Worm (Caenorhabditis elegans) whole organism, young adult: ENCODE data around the gene rmif-2.
"Not testable (repeated sequence)": the region's sequence is repeated elsewhere in the genome, so short reads cannot be mapped to it uniquely, and the experiment has no call there.

Experiments
- B0336.3 ChIP-seq: fragments of 200-800 bp; sonication (Bioruptor generic); IDR thresholded peaks from 2 replicates; pipeline ENCODE4 v1.3.6; 2022; ENCODE audit warnings: missing genetic modification characterization, missing compliant biosample characterization
- C06A6.2 ChIP-seq: fragments of 200-800 bp; sonication (Bioruptor generic); conservative IDR thresholded peaks from 2 replicates; pipeline ENCODE4 v1.3.6; 2022; ENCODE audit warnings: missing genetic modification characterization, missing compliant biosample characterization
- F33H1.4 ChIP-seq: fragments of 200-800 bp; sonication (Bioruptor generic); IDR thresholded peaks from 2 replicates; pipeline ENCODE4 v1.3.6; 2022; ENCODE audit warnings: missing genetic modification reagents, missing genetic modification characterization, missing compliant biosample characterization
- F39B2.1 ChIP-seq: fragments of 200-800 bp; sonication (Bioruptor generic); IDR thresholded peaks from 2 replicates; pipeline ENCODE4 v1.3.6; 2022; ENCODE audit warnings: missing genetic modification reagents, missing genetic modification characterization, missing compliant biosample characterization
- K12H6.12 ChIP-seq: fragments of 200-800 bp; sonication (Bioruptor generic); optimal IDR thresholded peaks from 2 replicates; lab custom pipeline; 2018; ENCODE audit warnings: mild to moderate bottlenecking, missing genetic modification characterization, missing compliant biosample characterization
- ama-1 ChIP-seq, 3 experiments: fragments of 150-350 bp in 1 of 3; sonication (generic microtip) in 2 of 3; optimal IDR thresholded peaks; 2 replicates each; lab custom pipeline; 2014 to 2018; ENCODE audit warnings: missing biosample characterization in 2 of 3, missing genetic modification characterization in 2 of 3, missing genetic modification reagents in 2 of 3
- aptf-2 ChIP-seq: fragments of 200-800 bp; sonication (Bioruptor generic); conservative IDR thresholded peaks from 2 replicates; pipeline ENCODE4 v1.3.6; 2022; ENCODE audit warnings: missing genetic modification reagents, missing genetic modification characterization, missing compliant biosample characterization
- attf-5 ChIP-seq: fragments of 200-800 bp; sonication (Bioruptor generic); optimal IDR thresholded peaks from 2 replicates; lab custom pipeline; 2018; ENCODE audit warnings: mild to moderate bottlenecking, missing genetic modification characterization, missing compliant biosample characterization
- attf-6 ChIP-seq: fragments of 200-800 bp; sonication (Bioruptor generic); IDR thresholded peaks from 2 replicates; pipeline ENCODE4 v1.3.6; 2022; ENCODE audit warnings: missing genetic modification reagents, missing genetic modification characterization, missing compliant biosample characterization
- ceh-100 ChIP-seq: fragments of 200-800 bp; sonication (Bioruptor generic); IDR thresholded peaks from 2 replicates; pipeline ENCODE4 v1.3.6; 2022; ENCODE audit warnings: missing genetic modification reagents, missing genetic modification characterization, missing compliant biosample characterization
- ceh-27 ChIP-seq: fragments of 200-800 bp; sonication (Bioruptor generic); optimal IDR thresholded peaks from 2 replicates; lab custom pipeline; 2018; ENCODE audit warnings: mild to moderate bottlenecking, missing genetic modification characterization, moderate library complexity, missing compliant biosample characterization
- ceh-40 ChIP-seq: fragments of 200-800 bp; sonication (Bioruptor generic); IDR thresholded peaks from 2 replicates; pipeline ENCODE4 v1.3.6; 2022; ENCODE audit warnings: missing genetic modification characterization, missing compliant biosample characterization
- ceh-58 ChIP-seq: fragments of 200-800 bp; sonication (Bioruptor generic); IDR thresholded peaks from 2 replicates; pipeline ENCODE4 v1.3.6; 2022; ENCODE audit warnings: missing genetic modification characterization, missing compliant biosample characterization
- ceh-79 ChIP-seq: sonication (generic microtip); optimal IDR thresholded peaks from 2 replicates; lab custom pipeline; 2017; ENCODE audit warnings: mild to moderate bottlenecking, missing genetic modification characterization, missing compliant biosample characterization
- efl-1 ChIP-seq: fragments of 150-350 bp; optimal IDR thresholded peaks from 2 replicates; lab custom pipeline; 2014; ENCODE audit warnings: missing biosample characterization, missing genetic modification reagents, missing genetic modification characterization
- egrh-3 ChIP-seq: fragments of 200-800 bp; sonication (Bioruptor generic); IDR thresholded peaks from 2 replicates; pipeline ENCODE4 v1.3.6; 2022; ENCODE audit warnings: missing genetic modification reagents, missing genetic modification characterization, missing compliant biosample characterization
- ets-4 ChIP-seq: fragments of 200-800 bp; sonication (Bioruptor generic); optimal IDR thresholded peaks from 2 replicates; lab custom pipeline; 2018; ENCODE audit warnings: mild to moderate bottlenecking, missing genetic modification characterization, missing compliant biosample characterization
- hmg-1.2 ChIP-seq: fragments of 200-800 bp; sonication (Bioruptor generic); IDR thresholded peaks from 2 replicates; pipeline ENCODE4 v1.3.6; 2022; ENCODE audit warnings: missing genetic modification reagents, missing genetic modification characterization, missing compliant biosample characterization
- hrde-1 ChIP-seq: sonication (generic microtip); optimal IDR thresholded peaks from 2 replicates; lab custom pipeline; 2016; ENCODE audit warnings: missing genetic modification characterization, mild to moderate bottlenecking, missing compliant biosample characterization, moderate library complexity, missing genotype, missing genetic modification reagents, borderline replicate concordance
- hsf-1 ChIP-seq: fragments of 200-800 bp; sonication (Bioruptor generic); IDR thresholded peaks from 2 replicates; pipeline ENCODE4 v1.3.6; 2022; ENCODE audit warnings: missing genetic modification reagents, missing genetic modification characterization, missing compliant biosample characterization
- madf-10 ChIP-seq: sonication (generic microtip); optimal IDR thresholded peaks from 2 replicates; lab custom pipeline; 2016; ENCODE audit warnings: mild to moderate bottlenecking, missing genetic modification characterization, missing compliant biosample characterization
- mcd-1 ChIP-seq: fragments of 200-800 bp; sonication (Bioruptor generic); IDR thresholded peaks from 2 replicates; pipeline ENCODE4 v1.3.6; 2022; ENCODE audit warnings: missing genetic modification reagents, missing genetic modification characterization, missing compliant biosample characterization
- nfyb-1 ChIP-seq: fragments of 200-800 bp; sonication (Bioruptor generic); IDR thresholded peaks from 2 replicates; pipeline ENCODE4 v1.3.6; 2022; ENCODE audit warnings: missing genetic modification reagents, missing genetic modification characterization, missing compliant biosample characterization
- nhr-179 ChIP-seq: sonication (generic microtip); optimal IDR thresholded peaks from 2 replicates; lab custom pipeline; 2016; ENCODE audit warnings: mild to moderate bottlenecking, missing genetic modification characterization, missing compliant biosample characterization
- nhr-80 ChIP-seq: sonication (generic microtip); optimal IDR thresholded peaks from 2 replicates; lab custom pipeline; 2016; ENCODE audit warnings: missing genetic modification characterization, missing compliant biosample characterization
- rec-8 ChIP-seq, 2 experiments: sonication (generic microtip); optimal IDR thresholded peaks; 2 replicates each; lab custom pipeline; 2016; ENCODE audit warnings: mild to moderate bottlenecking in 2 of 2, missing genetic modification characterization in 2 of 2, missing genetic modification reagents in 2 of 2, missing genotype in 2 of 2, missing biosample characterization in 1 of 2, missing compliant biosample characterization in 1 of 2, moderate library complexity in 1 of 2
- rpc-1 ChIP-seq, 2 experiments: fragments of 150-350 bp in 1 of 2; sonication (generic microtip) in 1 of 2; optimal IDR thresholded peaks; 2 replicates each; lab custom pipeline; 2014 to 2018; ENCODE audit warnings: missing biosample characterization in 1 of 2, missing genetic modification characterization in 1 of 2, missing genetic modification reagents in 1 of 2, missing genotype in 1 of 2
- sea-2 ChIP-seq: fragments of 200-800 bp; sonication (Bioruptor generic); IDR thresholded peaks from 2 replicates; pipeline ENCODE4 v1.3.6; 2022; ENCODE audit warnings: missing genetic modification characterization, missing compliant biosample characterization
- snpc-1.1 ChIP-seq: sonication (generic microtip); optimal IDR thresholded peaks from 2 replicates; lab custom pipeline; 2017; ENCODE audit warnings: missing genetic modification characterization, mild to moderate bottlenecking, missing compliant biosample characterization, antibody characterized with exemption, moderate library complexity, missing genotype, missing genetic modification reagents; ENCODE audit not compliant: insufficient read depth
- tbp1 ChIP-seq: fragments of 200-800 bp; sonication (Bioruptor generic); optimal IDR thresholded peaks from 2 replicates; lab custom pipeline; 2018; ENCODE audit warnings: mild to moderate bottlenecking, missing genetic modification characterization, missing compliant biosample characterization
- tbx-9 ChIP-seq: sonication (generic microtip); optimal IDR thresholded peaks from 2 replicates; lab custom pipeline; 2016; ENCODE audit warnings: borderline replicate concordance, missing genetic modification characterization, inconsistent platforms, missing compliant biosample characterization
- tlf-1 ChIP-seq: fragments of 200-800 bp; sonication (Bioruptor generic); optimal IDR thresholded peaks from 2 replicates; lab custom pipeline; 2018; ENCODE audit warnings: mild to moderate bottlenecking, missing genetic modification characterization, missing compliant biosample characterization
- unc-62 ChIP-seq: fragments of 150-350 bp; optimal IDR thresholded peaks from 2 replicates; lab custom pipeline; 2014; ENCODE audit warnings: missing biosample characterization, missing genetic modification reagents, missing genetic modification characterization
- zim-3 ChIP-seq: sonication (generic microtip); optimal IDR thresholded peaks from 2 replicates; lab custom pipeline; 2017; ENCODE audit warnings: mild to moderate bottlenecking, missing genetic modification characterization, moderate library complexity, missing compliant biosample characterization
- ztf-25 ChIP-seq: fragments of 200-800 bp; sonication (Bioruptor generic); IDR thresholded peaks from 2 replicates; pipeline ENCODE4 v1.3.6; 2022; ENCODE audit warnings: missing genetic modification reagents, missing genetic modification characterization, missing compliant biosample characterization

Gene rmif-2

ce11 chrIV:1182292-1182691, at the start of gene rmif-2:
Gene rmif-2, plus strand, starts transcription at chrIV:1182592.
- TF ChIP-seq hrde-1 (tag; lab: Kevin White, UChicago); ets-4; ceh-100: not testable (repeated sequence)

ce11 chrIV:1136658-1137057, 45.7 kb upstream of the rmif-2 start, which contains the start of gene C44B12.6:
Gene C44B12.6, minus strand, starts transcription at chrIV:1136758.
- TF ChIP-seq madf-10 (tag; lab: Kevin White, UChicago) (no peak), hmg-1.2 (GFP tag; lab: Robert Waterston, UW) (no peak), ztf-25 (GFP tag; lab: Robert Waterston, UW) (no peak), attf-6 (GFP tag; lab: Robert Waterston, UW) (no peak), attf-5 (no peak), ceh-27 (GFP tag; lab: Kevin White, UChicago) (no peak)

ce11 chrIV:1147594-1147993, 34.8 kb upstream of the rmif-2 start:
- TF ChIP-seq B0336.3 (GFP tag; lab: Robert Waterston, UW) (no peak), nhr-80 (tag; lab: Kevin White, UChicago) (peak; percentile 71)
- TF ChIP-seq, all 124 proteins: peak for 1

- peak; percentile 8 for TF ChIP-seq rpc-1 (optimal IDR thresholded peaks at IDR 0.05; lab: Kevin White, UChicago)
- peak; percentile 61 for TF ChIP-seq rpc-1 (tag; optimal IDR thresholded peaks at IDR 0.05; lab: Kevin White, UChicago)
- peak; percentile 39 for TF ChIP-seq nhr-80 (tag; lab: Kevin White, UChicago)
- TF ChIP-seq ceh-58 (GFP tag; lab: Robert Waterston, UW): no peak
- TF ChIP-seq tbp1: peak; percentile 42
Measured at ce11 chrIV:1148425-1149151, 33.8 kb upstream of the rmif-2 start.

- peak; percentile 92 for TF ChIP-seq hsf-1 (GFP tag; lab: Robert Waterston, UW)
Measured at ce11 chrIV:1153695-1154094, 28.7 kb upstream of the rmif-2 start.

- TF ChIP-seq C06A6.2 (GFP tag; lab: Robert Waterston, UW) (no peak), hmg-1.2 (GFP tag; lab: Robert Waterston, UW) (peak; percentile 29; the same call in 1 of the 2 replicates)
- TF ChIP-seq, all 124 proteins: peak for 1
Measured at ce11 chrIV:1155206-1155605, 27.2 kb upstream of the rmif-2 start.

- no peak for TF ChIP-seq F39B2.1 (GFP tag; lab: Robert Waterston, UW)
- TF ChIP-seq zim-3: no peak
- no peak for TF ChIP-seq mcd-1 (GFP tag; lab: Robert Waterston, UW)
- TF ChIP-seq snpc-1.1 (tag; lab: Kevin White, UChicago): no peak
- no peak for TF ChIP-seq sea-2 (GFP tag; lab: Robert Waterston, UW)
- no peak for TF ChIP-seq tbp1
- no peak for TF ChIP-seq nhr-179 (tag; lab: Kevin White, UChicago)
Measured at ce11 chrIV:1157928-1158327, 24.5 kb upstream of the rmif-2 start, which contains the start of gene C50A2.3. Gene C50A2.3, minus strand, starts transcription at chrIV:1158028.

ce11 chrIV:1160386-1160785, 22.0 kb upstream of the rmif-2 start, which contains the start of gene ets-8:
Gene ets-8, minus strand, starts transcription at chrIV:1160486.
- TF ChIP-seq nfyb-1 (GFP tag; lab: Robert Waterston, UW) (no peak), unc-62 (no peak), F33H1.4 (GFP tag; lab: Robert Waterston, UW) (no peak), aptf-2 (no peak), efl-1 (GFP tag; lab: Kevin White, UChicago) (no peak), ceh-79 (no peak), K12H6.12 (tag; lab: Kevin White, UChicago) (no peak), tbx-9 (tag; lab: Kevin White, UChicago) (no peak), ceh-40 (GFP tag; lab: Robert Waterston, UW) (no peak), egrh-3 (GFP tag; lab: Robert Waterston, UW) (no peak), ama-1 (optimal IDR thresholded peaks at IDR 0.05; lab: Kevin White, UChicago) (no peak), ama-1 (GFP tag; optimal IDR thresholded peaks at IDR 0.05; lab: Kevin White, UChicago) (no peak), rec-8 (tag; optimal IDR thresholded peaks at IDR 0.05; lab: Kevin White, UChicago) (no peak), tlf-1 (GFP tag; lab: Kevin White, UChicago) (no peak)
